6 worm cellular contexts compared by ENCODE assay signal in genomic region chrIV:4347578-4348003, ce11.
A peak's percentile ranks its signal among the peaks of the same experiment; 100 is the strongest.
TF ChIP-seq lines count a peak whose summit lies in the region.

No protein-coding gene starts in this region.

TF ChIP-seq in whole organism, L1 larva, 84 proteins besides CTCF, POLR2A, EP300 and RAD21:
- TF ChIP-seq lsy-2 (tag; optimal IDR thresholded peaks at IDR 0.05; lab: Kevin White, UChicago) (no peak), tbx-2 (tag; optimal IDR thresholded peaks at IDR 0.05; lab: Kevin White, UChicago) (no peak), snpc-4 (tag; optimal IDR thresholded peaks at IDR 0.05; lab: Kevin White, UChicago) (peak; percentile 9), nhr-71 (tag; optimal IDR thresholded peaks at IDR 0.05; lab: Kevin White, UChicago) (no peak), nhr-84 (tag; optimal IDR thresholded peaks at IDR 0.05; lab: Kevin White, UChicago) (no peak), snu-23 (GFP tag; optimal IDR thresholded peaks at IDR 0.05; lab: Kevin White, UChicago) (no peak), C16A3.4 (tag; optimal IDR thresholded peaks at IDR 0.05; lab: Kevin White, UChicago) (no peak), ceh-88 (GFP tag; IDR thresholded peaks at IDR 0.05; lab: Robert Waterston, UW) (no peak), zip-4 (GFP tag; optimal IDR thresholded peaks at IDR 0.05; lab: Kevin White, UChicago) (no peak)

TF ChIP-seq in whole organism, L2 larva, 48 proteins besides CTCF, POLR2A, EP300 and RAD21:
- TF ChIP-seq ama-1 (optimal IDR thresholded peaks at IDR 0.05; lab: Kevin White, UChicago) (peak; percentile 46), elt-3 (tag; optimal IDR thresholded peaks at IDR 0.05; lab: Kevin White, UChicago) (no peak)
TF ChIP-seq in whole organism, L2 larva: peak in this region for 1.

TF ChIP-seq in whole organism, L3 larva, 47 proteins besides CTCF, POLR2A, EP300 and RAD21:
- TF ChIP-seq nhr-25 (tag; optimal IDR thresholded peaks at IDR 0.05; lab: Kevin White, UChicago) (no peak), egl-27 (tag; optimal IDR thresholded peaks at IDR 0.05; lab: Kevin White, UChicago) (no peak), ama-1 (optimal IDR thresholded peaks at IDR 0.05; lab: Kevin White, UChicago) (peak; percentile 88)

TF ChIP-seq in whole organism, L4 larva, 104 proteins besides CTCF, POLR2A, EP300 and RAD21 (continues in another document):
- TF ChIP-seq ztf-11 (tag; optimal IDR thresholded peaks at IDR 0.05; lab: Kevin White, UChicago) (no peak), set-16 (GFP tag; IDR thresholded peaks at IDR 0.05; lab: Robert Waterston, UW) (no peak), ceh-28 (tag; optimal IDR thresholded peaks at IDR 0.05; lab: Kevin White, UChicago) (no peak), lin-38 (GFP tag; IDR thresholded peaks at IDR 0.05; lab: Robert Waterston, UW) (peak; percentile 95), snpc-4 (tag; optimal IDR thresholded peaks at IDR 0.05; lab: Kevin White, UChicago) (peak; percentile 61), T26A8.4 (GFP tag; IDR thresholded peaks at IDR 0.05; lab: Robert Waterston, UW) (peak; percentile 51; the same call in 1 of the 2 replicates), zag-1 (tag; optimal IDR thresholded peaks at IDR 0.05; lab: Kevin White, UChicago) (no peak), lin-1 (GFP tag; IDR thresholded peaks at IDR 0.05; lab: Robert Waterston, UW) (peak; percentile 21; the same call in 1 of the 2 replicates), duxl-1 (tag; optimal IDR thresholded peaks at IDR 0.05; lab: Kevin White, UChicago; ENCODE audit: poor library complexity) (peak; percentile 56), php-3 (GFP tag; IDR thresholded peaks at IDR 0.05; lab: Robert Waterston, UW) (0 out of 2 replicates have a peak, but pooled peaks have one; percentile 22), ama-1 (optimal IDR thresholded peaks at IDR 0.05; lab: Kevin White, UChicago) (peak; percentile 62), lin-15B (tag; optimal IDR thresholded peaks at IDR 0.05; lab: Kevin White, UChicago) (no peak), ceh-44 (GFP tag; IDR thresholded peaks at IDR 0.05; lab: Robert Waterston, UW) (0 out of 2 replicates have a peak, but pooled peaks have one; percentile 25), F49E8.2 (tag; optimal IDR thresholded peaks at IDR 0.05; lab: Kevin White, UChicago; ENCODE audit: borderline replicate concordance) (peak; percentile 68), arid-1 (GFP tag; conservative IDR thresholded peaks at IDR 0.05; lab: Robert Waterston, UW) (peak; percentile 16), pha-4 (GFP tag; IDR thresholded peaks at IDR 0.05; lab: Robert Waterston, UW) (0 out of 2 replicates have a peak, but pooled peaks have one; percentile 10), pha-4 (tag; optimal IDR thresholded peaks at IDR 0.05; lab: Kevin White, UChicago) (no peak), unc-130 (GFP tag; optimal IDR thresholded peaks at IDR 0.05; lab: Kevin White, UChicago) (peak; percentile 13), ztf-7 (tag; optimal IDR thresholded peaks at IDR 0.05; lab: Kevin White, UChicago) (no peak), mes-2 (tag; optimal IDR thresholded peaks at IDR 0.05; lab: Kevin White, UChicago; ENCODE audit: poor library complexity, severe bottlenecking) (peak; percentile 29), snpc-1.2 (GFP tag; IDR thresholded peaks at IDR 0.05; lab: Robert Waterston, UW) (peak; percentile 90), mdt-29 (GFP tag; IDR thresholded peaks at IDR 0.05; lab: Robert Waterston, UW) (0 out of 2 replicates have a peak, but pooled peaks have one; percentile 24), daf-16 (GFP tag; optimal IDR thresholded peaks at IDR 0.05; lab: Kevin White, UChicago) (no peak), daf-16 (tag; optimal IDR thresholded peaks at IDR 0.05; lab: Kevin White, UChicago) (peak; percentile 15)

TF ChIP-seq in whole organism, early embryonic, 17 proteins besides CTCF, POLR2A, EP300 and RAD21:
- TF ChIP-seq B0310.2 (tag; optimal IDR thresholded peaks at IDR 0.05; lab: Kevin White, UChicago) (no peak), tra-4 (tag; optimal IDR thresholded peaks at IDR 0.05; lab: Kevin White, UChicago) (no peak), ama-1 (optimal IDR thresholded peaks at IDR 0.05; lab: Kevin White, UChicago) (peak; percentile 53), pes-1 (GFP tag; IDR thresholded peaks at IDR 0.05; lab: Robert Waterston, UW) (0 out of 2 replicates have a peak, but pooled peaks have one; percentile 24), ceh-36 (tag; optimal IDR thresholded peaks at IDR 0.05; lab: Kevin White, UChicago) (no peak), scrt-1 (GFP tag; IDR thresholded peaks at IDR 0.05; lab: Robert Waterston, UW) (no peak)

TF ChIP-seq in whole organism, young adult, 124 proteins besides CTCF, POLR2A, EP300 and RAD21 (continues in another document):
- TF ChIP-seq hlh-12 (tag; optimal IDR thresholded peaks at IDR 0.05; lab: Kevin White, UChicago) (no peak), madf-6 (GFP tag; IDR thresholded peaks at IDR 0.05; lab: Robert Waterston, UW) (peak; percentile 85), die-1 (tag; optimal IDR thresholded peaks at IDR 0.05; lab: Kevin White, UChicago) (peak; percentile 60), efl-1 (GFP tag; optimal IDR thresholded peaks at IDR 0.05; lab: Kevin White, UChicago) (peak; percentile 29), repo-1 (tag; optimal IDR thresholded peaks at IDR 0.05; lab: Kevin White, UChicago) (peak; percentile 69), pbrm-1 (GFP tag; IDR thresholded peaks at IDR 0.05; lab: Robert Waterston, UW) (peak; percentile 88), Y79H2A.3 (GFP tag; conservative IDR thresholded peaks at IDR 0.05; lab: Robert Waterston, UW) (peak; percentile 48; the same call in 1 of the 2 replicates), mxl-1 (tag; optimal IDR thresholded peaks at IDR 0.05; lab: Kevin White, UChicago) (no peak), hsf-1 (GFP tag; IDR thresholded peaks at IDR 0.05; lab: Robert Waterston, UW) (peak; percentile 64; the same call in 1 of the 2 replicates), hmg-1.2 (GFP tag; IDR thresholded peaks at IDR 0.05; lab: Robert Waterston, UW) (peak; percentile 61), snpc-1.1 (tag; optimal IDR thresholded peaks at IDR 0.05; lab: Kevin White, UChicago; ENCODE audit: insufficient read depth) (peak; percentile 95), athp-1 (tag; optimal IDR thresholded peaks at IDR 0.05; lab: Kevin White, UChicago) (no peak), ztf-18 (tag; optimal IDR thresholded peaks at IDR 0.05; lab: Kevin White, UChicago) (peak; percentile 78), mcd-1 (GFP tag; IDR thresholded peaks at IDR 0.05; lab: Robert Waterston, UW) (peak; percentile 90), mes-4 (tag; optimal IDR thresholded peaks at IDR 0.05; lab: Kevin White, UChicago) (peak; percentile 9), F33H1.4 (GFP tag; IDR thresholded peaks at IDR 0.05; lab: Robert Waterston, UW) (peak; percentile 53), nhr-120 (GFP tag; IDR thresholded peaks at IDR 0.05; lab: Robert Waterston, UW) (no peak), ceh-100 (GFP tag; IDR thresholded peaks at IDR 0.05; lab: Robert Waterston, UW) (peak; percentile 73; the same call in 1 of the 2 replicates), ceh-91 (GFP tag; IDR thresholded peaks at IDR 0.05; lab: Robert Waterston, UW) (peak; percentile 81), hmg-20 (GFP tag; IDR thresholded peaks at IDR 0.05; lab: Robert Waterston, UW) (peak; percentile 29; the same call in 1 of the 2 replicates), ama-1 (optimal IDR thresholded peaks at IDR 0.05; lab: Kevin White, UChicago) (peak; percentile 50), ama-1 (GFP tag; optimal IDR thresholded peaks at IDR 0.05; lab: Kevin White, UChicago) (no peak), lsy-27 (tag; optimal IDR thresholded peaks at IDR 0.05; lab: Kevin White, UChicago; ENCODE audit: borderline replicate concordance, insufficient read depth) (peak; percentile 25), snpc-1.3 (tag; optimal IDR thresholded peaks at IDR 0.05; lab: Kevin White, UChicago; ENCODE audit: insufficient read depth) (no peak), ekl-4 (GFP tag; IDR thresholded peaks at IDR 0.05; lab: Robert Waterston, UW) (no peak; the same call in none of the 2 replicates), snpc-3.4 (tag; optimal IDR thresholded peaks at IDR 0.05; lab: Kevin White, UChicago) (peak; percentile 77), hrde-1 (tag; optimal IDR thresholded peaks at IDR 0.05; lab: Kevin White, UChicago; ENCODE audit: borderline replicate concordance) (peak; percentile 47), nfya-1 (tag; optimal IDR thresholded peaks at IDR 0.05; lab: Kevin White, UChicago; ENCODE audit: borderline replicate concordance, insufficient read depth) (no peak), lin-26 (GFP tag; IDR thresholded peaks at IDR 0.05; lab: Robert Waterston, UW) (peak; percentile 78; the same call in 1 of the 2 replicates), sea-2 (GFP tag; IDR thresholded peaks at IDR 0.05; lab: Robert Waterston, UW) (no peak), nfyb-1 (GFP tag; IDR thresholded peaks at IDR 0.05; lab: Robert Waterston, UW) (peak; percentile 63; the same call in 1 of the 2 replicates), F39B2.1 (GFP tag; IDR thresholded peaks at IDR 0.05; lab: Robert Waterston, UW) (no peak), tbp1 (GFP tag; optimal IDR thresholded peaks at IDR 0.05; lab: Kevin White, UChicago) (peak; percentile 70), C17E4.6 (GFP tag; IDR thresholded peaks at IDR 0.05; lab: Robert Waterston, UW) (peak; percentile 76), lin-54 (GFP tag; optimal IDR thresholded peaks at IDR 0.05; lab: Kevin White, UChicago) (peak; percentile 51), F52B5.7 (tag; optimal IDR thresholded peaks at IDR 0.05; lab: Kevin White, UChicago) (peak; percentile 21), Y95B8A.8 (GFP tag; IDR thresholded peaks at IDR 0.05; lab: Robert Waterston, UW) (no peak), ceh-58 (GFP tag; IDR thresholded peaks at IDR 0.05; lab: Robert Waterston, UW) (0 out of 2 replicates have a peak, but pooled peaks have one; percentile 52), lag-1 (GFP tag; IDR thresholded peaks at IDR 0.05; lab: Robert Waterston, UW) (no peak), attf-6 (GFP tag; IDR thresholded peaks at IDR 0.05; lab: Robert Waterston, UW) (peak; percentile 95), atf-7 (tag; optimal IDR thresholded peaks at IDR 0.05; lab: Kevin White, UChicago) (no peak), lsl-1 (GFP tag; optimal IDR thresholded peaks at IDR 0.05; lab: Kevin White, UChicago) (peak; percentile 74), B0019.2 (GFP tag; conservative IDR thresholded peaks at IDR 0.05; lab: Robert Waterston, UW) (no peak), aptf-2 (GFP tag; conservative IDR thresholded peaks at IDR 0.05; lab: Robert Waterston, UW) (no peak), xnd-1 (tag; optimal IDR thresholded peaks at IDR 0.05; lab: Kevin White, UChicago) (peak; percentile 46), let-526 (GFP tag; IDR thresholded peaks at IDR 0.05; lab: Robert Waterston, UW) (no peak), B0336.3 (GFP tag; IDR thresholded peaks at IDR 0.05; lab: Robert Waterston, UW) (peak; percentile 71), ceh-27 (GFP tag; optimal IDR thresholded peaks at IDR 0.05; lab: Kevin White, UChicago) (peak; percentile 17)
